Worm (Caenorhabditis elegans) whole organism, young adult: ENCODE results near the gene gen-1.

Experiments used
- B0019.2 ChIP-seq: fragments of 200-800 bp; sonication (Bioruptor generic); conservative IDR thresholded peaks from 2 replicates; pipeline ENCODE4 v1.3.6; 2022; ENCODE audit warnings: missing genetic modification reagents, missing genetic modification characterization, missing compliant biosample characterization
- F23B12.7 ChIP-seq: sonication (generic microtip); optimal IDR thresholded peaks from 2 replicates; lab custom pipeline; 2017; ENCODE audit warnings: missing genetic modification characterization, mild to moderate bottlenecking, missing compliant biosample characterization, antibody characterized with exemption, moderate library complexity; ENCODE audit not compliant: insufficient read depth
- F49E8.2 ChIP-seq: sonication (generic microtip); optimal IDR thresholded peaks from 3 replicates; lab custom pipeline; 2017; ENCODE audit warnings: missing genetic modification characterization, mild to moderate bottlenecking, missing compliant biosample characterization, antibody characterized with exemption, moderate library complexity; ENCODE audit not compliant: insufficient read depth
- F57C9.4 ChIP-seq: sonication (generic microtip); optimal IDR thresholded peaks from 2 replicates; lab custom pipeline; 2017; ENCODE audit warnings: mild to moderate bottlenecking, missing genetic modification characterization, missing compliant biosample characterization
- K12H6.12 ChIP-seq: fragments of 200-800 bp; sonication (Bioruptor generic); optimal IDR thresholded peaks from 2 replicates; lab custom pipeline; 2018; ENCODE audit warnings: mild to moderate bottlenecking, missing genetic modification characterization, missing compliant biosample characterization
- Y53F4B.3 ChIP-seq: fragments of 200-800 bp; sonication (Bioruptor generic); IDR thresholded peaks from 2 replicates; pipeline ENCODE4 v1.3.6; 2022; ENCODE audit warnings: missing genetic modification reagents, missing genetic modification characterization, missing compliant biosample characterization
- aptf-2 ChIP-seq: fragments of 200-800 bp; sonication (Bioruptor generic); conservative IDR thresholded peaks from 2 replicates; pipeline ENCODE4 v1.3.6; 2022; ENCODE audit warnings: missing genetic modification reagents, missing genetic modification characterization, missing compliant biosample characterization
- aptf-3 ChIP-seq: fragments of 200-800 bp; sonication (Bioruptor generic); IDR thresholded peaks from 2 replicates; pipeline ENCODE4 v1.3.6; 2022; ENCODE audit warnings: missing genetic modification characterization, missing compliant biosample characterization
- attf-3 ChIP-seq: fragments of 200-800 bp; sonication (Bioruptor generic); conservative IDR thresholded peaks from 2 replicates; pipeline ENCODE4 v1.3.6; 2022; ENCODE audit warnings: missing genetic modification reagents, missing genetic modification characterization, missing compliant biosample characterization
- attf-6 ChIP-seq: fragments of 200-800 bp; sonication (Bioruptor generic); IDR thresholded peaks from 2 replicates; pipeline ENCODE4 v1.3.6; 2022; ENCODE audit warnings: missing genetic modification reagents, missing genetic modification characterization, missing compliant biosample characterization
- bed-1 ChIP-seq: fragments of 200-800 bp; sonication (Bioruptor generic); IDR thresholded peaks from 2 replicates; pipeline ENCODE4 v1.3.6; 2022; ENCODE audit warnings: missing genetic modification reagents, missing genetic modification characterization, missing compliant biosample characterization
- ceh-40 ChIP-seq: fragments of 200-800 bp; sonication (Bioruptor generic); IDR thresholded peaks from 2 replicates; pipeline ENCODE4 v1.3.6; 2022; ENCODE audit warnings: missing genetic modification characterization, missing compliant biosample characterization
- ceh-58 ChIP-seq: fragments of 200-800 bp; sonication (Bioruptor generic); IDR thresholded peaks from 2 replicates; pipeline ENCODE4 v1.3.6; 2022; ENCODE audit warnings: missing genetic modification characterization, missing compliant biosample characterization
- dpff-1 ChIP-seq: sonication (generic microtip); optimal IDR thresholded peaks from 2 replicates; lab custom pipeline; 2017; ENCODE audit warnings: mild to moderate bottlenecking, missing genetic modification characterization, missing compliant biosample characterization
- egl-18 ChIP-seq: fragments of 200-800 bp; sonication (Bioruptor generic); IDR thresholded peaks from 2 replicates; pipeline ENCODE4 v1.3.6; 2022; ENCODE audit warnings: missing genetic modification reagents, missing genetic modification characterization, missing compliant biosample characterization
- egl-44 ChIP-seq: fragments of 200-800 bp; sonication (Bioruptor generic); IDR thresholded peaks from 2 replicates; pipeline ENCODE4 v1.3.6; 2022; ENCODE audit warnings: missing genetic modification reagents, missing genetic modification characterization, missing compliant biosample characterization
- him-1 ChIP-seq: sonication (generic microtip); optimal IDR thresholded peaks from 2 replicates; lab custom pipeline; 2016; ENCODE audit warnings: missing genotype, missing genetic modification reagents, missing genetic modification characterization, missing compliant biosample characterization
- hlh-12 ChIP-seq: sonication (generic microtip); optimal IDR thresholded peaks from 2 replicates; lab custom pipeline; 2016; ENCODE audit warnings: missing genetic modification characterization, missing compliant biosample characterization
- hmg-20 ChIP-seq: fragments of 200-800 bp; sonication (Bioruptor generic); IDR thresholded peaks from 2 replicates; pipeline ENCODE4 v1.3.6; 2022; ENCODE audit warnings: missing genetic modification reagents, missing genetic modification characterization, missing compliant biosample characterization
- lag-1 ChIP-seq: fragments of 200-800 bp; sonication (Bioruptor generic); IDR thresholded peaks from 2 replicates; pipeline ENCODE4 v1.3.6; 2022; ENCODE audit warnings: missing genetic modification reagents, missing genetic modification characterization, missing compliant biosample characterization
- lin-26 ChIP-seq: fragments of 200-800 bp; sonication (Bioruptor generic); IDR thresholded peaks from 2 replicates; pipeline ENCODE4 v1.3.6; 2022; ENCODE audit warnings: missing genetic modification reagents, missing genetic modification characterization, missing compliant biosample characterization
- lin-54 ChIP-seq: fragments of 200-800 bp; sonication (Bioruptor generic); optimal IDR thresholded peaks from 2 replicates; lab custom pipeline; 2018; ENCODE audit warnings: mild to moderate bottlenecking, missing genetic modification characterization, missing compliant biosample characterization
- mes-4 ChIP-seq: sonication (generic microtip); optimal IDR thresholded peaks from 2 replicates; lab custom pipeline; 2016; ENCODE audit warnings: missing genotype, missing genetic modification characterization, missing compliant biosample characterization
- mxl-1 ChIP-seq: sonication (generic microtip); optimal IDR thresholded peaks from 2 replicates; lab custom pipeline; 2016; ENCODE audit warnings: missing genetic modification characterization, missing compliant biosample characterization
- nfya-1 ChIP-seq: sonication (generic microtip); optimal IDR thresholded peaks from 2 replicates; lab custom pipeline; 2017; ENCODE audit warnings: antibody characterized with exemption, missing compliant biosample characterization, missing genetic modification characterization, borderline replicate concordance; ENCODE audit not compliant: insufficient read depth
- pha-4 ChIP-seq: fragments of 150-350 bp; sonication (generic microtip); optimal IDR thresholded peaks from 2 replicates; lab custom pipeline; 2014; ENCODE audit warnings: missing biosample characterization, missing genetic modification reagents, missing genetic modification characterization
- rec-8 ChIP-seq, 2 experiments: sonication (generic microtip); optimal IDR thresholded peaks; 2 replicates each; lab custom pipeline; 2016; ENCODE audit warnings: mild to moderate bottlenecking in 2 of 2, missing genetic modification characterization in 2 of 2, missing genetic modification reagents in 2 of 2, missing genotype in 2 of 2, missing biosample characterization in 1 of 2, missing compliant biosample characterization in 1 of 2, moderate library complexity in 1 of 2
- rpc-1 ChIP-seq, 2 experiments: fragments of 150-350 bp in 1 of 2; sonication (generic microtip) in 1 of 2; optimal IDR thresholded peaks; 2 replicates each; lab custom pipeline; 2014 to 2018; ENCODE audit warnings: missing biosample characterization in 1 of 2, missing genetic modification characterization in 1 of 2, missing genetic modification reagents in 1 of 2, missing genotype in 1 of 2
- sea-2 ChIP-seq: fragments of 200-800 bp; sonication (Bioruptor generic); IDR thresholded peaks from 2 replicates; pipeline ENCODE4 v1.3.6; 2022; ENCODE audit warnings: missing genetic modification characterization, missing compliant biosample characterization
- snpc-1.3 ChIP-seq: sonication (generic microtip); optimal IDR thresholded peaks from 2 replicates; lab custom pipeline; 2017; ENCODE audit warnings: missing genetic modification characterization, mild to moderate bottlenecking, missing compliant biosample characterization, antibody characterized with exemption, moderate library complexity, missing genotype, missing genetic modification reagents; ENCODE audit not compliant: insufficient read depth
- tbx-9 ChIP-seq: sonication (generic microtip); optimal IDR thresholded peaks from 2 replicates; lab custom pipeline; 2016; ENCODE audit warnings: borderline replicate concordance, missing genetic modification characterization, inconsistent platforms, missing compliant biosample characterization
- unc-130 ChIP-seq: sonication (generic microtip); optimal IDR thresholded peaks from 2 replicates; lab custom pipeline; 2016; ENCODE audit warnings: missing genetic modification reagents, missing genetic modification characterization, missing compliant biosample characterization
- ztf-25 ChIP-seq: fragments of 200-800 bp; sonication (Bioruptor generic); IDR thresholded peaks from 2 replicates; pipeline ENCODE4 v1.3.6; 2022; ENCODE audit warnings: missing genetic modification reagents, missing genetic modification characterization, missing compliant biosample characterization
- ztf-6 ChIP-seq: fragments of 200-800 bp; sonication (Bioruptor generic); IDR thresholded peaks from 2 replicates; pipeline ENCODE4 v1.3.6; 2022; ENCODE audit warnings: missing genetic modification reagents, missing genetic modification characterization, missing compliant biosample characterization

gen-1 gene

ce11 chrIII:6278301-6278827, 30.4 kb upstream of the gen-1 start, which contains the start of gene C18F10.7 (continued):
- TF ChIP-seq B0019.2 (GFP tag; lab: Robert Waterston, UW) (no peak), mes-4 (tag; lab: Kevin White, UChicago) (no peak), F23B12.7 (no peak), aptf-3 (GFP tag; lab: Robert Waterston, UW) (no peak), ztf-25 (no peak), attf-3 (GFP tag; lab: Robert Waterston, UW) (no peak; the same call in 1 of the 2 replicates), bed-1 (GFP tag; lab: Robert Waterston, UW) (no peak)

ce11 chrIII:6272868-6273267, 24.9 kb upstream of the gen-1 start, which contains the start of gene C18F10.2:
Gene C18F10.2 (plus strand): TSS chrIII:6273168.
- TF ChIP-seq F57C9.4 (no peak), lag-1 (GFP tag; lab: Robert Waterston, UW) (no peak), pha-4 (tag; lab: Kevin White, UChicago) (no peak), dpff-1 (tag; lab: Kevin White, UChicago) (no peak), ceh-40 (no peak), unc-130 (GFP tag; lab: Kevin White, UChicago) (no peak), tbx-9 (tag; lab: Kevin White, UChicago) (no peak), K12H6.12 (tag; lab: Kevin White, UChicago) (no peak), him-1 (tag; lab: Kevin White, UChicago) (no peak), hmg-20 (no peak), mxl-1 (tag; lab: Kevin White, UChicago) (no peak), egl-44 (GFP tag; lab: Robert Waterston, UW) (no peak), B0019.2 (GFP tag; lab: Robert Waterston, UW) (no peak), ztf-6 (no peak), egl-18 (GFP tag; lab: Robert Waterston, UW) (no peak), F49E8.2 (tag; lab: Kevin White, UChicago) (no peak), ztf-25 (no peak)

ce11 chrIII:6270277-6270676, 22.3 kb upstream of the gen-1 start, which contains the start of gene srg-3:
Gene srg-3 (minus strand): TSS chrIII:6270377.
- TF ChIP-seq snpc-1.3 (tag; lab: Kevin White, UChicago) (no peak), sea-2 (GFP tag; lab: Robert Waterston, UW) (no peak), rpc-1 (optimal IDR thresholded peaks at IDR 0.05; lab: Kevin White, UChicago) (no peak), rpc-1 (tag; optimal IDR thresholded peaks at IDR 0.05; lab: Kevin White, UChicago) (no peak), attf-6 (GFP tag; lab: Robert Waterston, UW) (no peak), lin-54 (no peak), rec-8 (tag; optimal IDR thresholded peaks at IDR 0.05; lab: Kevin White, UChicago) (no peak), Y53F4B.3 (no peak), mes-4 (tag; lab: Kevin White, UChicago) (no peak), ceh-58 (GFP tag; lab: Robert Waterston, UW) (no peak), lag-1 (GFP tag; lab: Robert Waterston, UW) (no peak), aptf-2 (GFP tag; lab: Robert Waterston, UW) (no peak), lin-26 (GFP tag; lab: Robert Waterston, UW) (no peak), hlh-12 (tag; lab: Kevin White, UChicago) (no peak), nfya-1 (tag; lab: Kevin White, UChicago) (no peak)
